Worm (Caenorhabditis elegans): ENCODE measurements around the gene F01D5.8.

DNA sequence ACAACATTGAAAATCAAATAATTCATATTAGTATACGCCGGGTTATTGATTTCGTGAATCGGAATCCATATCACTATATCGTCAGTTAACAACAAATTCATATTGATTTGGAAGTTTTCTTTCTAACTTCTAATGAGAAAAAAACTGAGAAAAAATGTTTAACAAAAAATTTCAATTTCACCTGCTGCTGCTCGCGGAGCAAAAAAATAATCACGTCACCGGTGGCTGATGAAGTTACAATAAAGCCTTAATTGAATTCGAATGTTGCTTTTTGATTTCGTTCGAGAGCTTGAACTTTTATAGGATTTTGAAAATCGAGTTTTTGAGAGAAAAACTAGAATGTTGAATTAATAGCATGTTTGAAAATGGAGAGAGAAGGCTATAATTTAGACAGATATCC is 41.5 kb upstream of the F01D5.8 start, which contains the start of gene sre-43:
- TF ChIP-seq tbx-11 (GFP tag; IDR thresholded peaks at IDR 0.05): no peak
- TF ChIP-seq ama-1 (optimal IDR thresholded peaks at IDR 0.05): no peak
- no peak for TF ChIP-seq scrt-1 (GFP tag; IDR thresholded peaks at IDR 0.05)
- TF ChIP-seq pes-1 (GFP tag; IDR thresholded peaks at IDR 0.05): no peak
- TF ChIP-seq flt-1 (GFP tag; IDR thresholded peaks at IDR 0.05): no peak

All from whole organism, early embryonic.